Worm (Caenorhabditis elegans): ENCODE data around the gene F46C8.3.

- no peak for TF ChIP-seq F13C5.2 (tag; optimal IDR thresholded peaks at IDR 0.05)
- TF ChIP-seq ceh-13 (GFP tag; optimal IDR thresholded peaks at IDR 0.05): no peak
- TF ChIP-seq hmbx-1 (tag; optimal IDR thresholded peaks at IDR 0.05): no peak
- no peak for TF ChIP-seq sea-1 (GFP tag; conservative IDR thresholded peaks at IDR 0.05)
- TF ChIP-seq hnd-1 (tag; optimal IDR thresholded peaks at IDR 0.05): no peak
- TF ChIP-seq flt-1 (GFP tag; IDR thresholded peaks at IDR 0.05): no peak
- no peak for TF ChIP-seq tra-4 (tag; optimal IDR thresholded peaks at IDR 0.05)
- TF ChIP-seq ama-1 (optimal IDR thresholded peaks at IDR 0.05): no peak
Measured at ce11 chrX:7480756-7481155, 44.6 kb upstream of the F46C8.3 start, which contains the start of gene F48E3.9.

Data from whole organism, early embryonic.